Worm (Caenorhabditis elegans) whole organism, L1 larva: Measurements from ENCODE around the gene F40E10.5.

Experiments
- ama-1 ChIP-seq: fragments of 150-350 bp; optimal IDR thresholded peaks from 2 replicates; lab custom pipeline; 2014
- ceh-82 ChIP-seq, 3 experiments: fragments of 150-350 bp in 1 of 3; sonication (generic microtip) in 2 of 3; optimal IDR thresholded peaks; 2 replicates each; lab custom pipeline; 2014 to 2017; ENCODE audit warnings: missing biosample characterization in 3 of 3, missing genetic modification characterization in 3 of 3
- efl-1 ChIP-seq, 4 experiments: fragments of 150-350 bp; optimal IDR thresholded peaks in 3 of 4; peaks in 1 of 4; 1 replicate in 1 of 4; 2 replicates in 3 of 4; lab custom pipeline; 2014; ENCODE audit warnings: missing biosample characterization in 2 of 4, missing genetic modification characterization in 2 of 4, missing genetic modification reagents in 2 of 4
- nhr-28 ChIP-seq: fragments of 150-350 bp; optimal IDR thresholded peaks from 2 replicates; lab custom pipeline; 2014; ENCODE audit warnings: missing biosample characterization, missing genetic modification characterization
- nhr-76 ChIP-seq: sonication (generic microtip); optimal IDR thresholded peaks from 2 replicates; lab custom pipeline; 2017; ENCODE audit warnings: missing biosample characterization, missing genetic modification characterization
- nhr-77 ChIP-seq: fragments of 150-350 bp; optimal IDR thresholded peaks from 2 replicates; lab custom pipeline; 2014; ENCODE audit warnings: missing biosample characterization, missing genetic modification characterization

DNA sequence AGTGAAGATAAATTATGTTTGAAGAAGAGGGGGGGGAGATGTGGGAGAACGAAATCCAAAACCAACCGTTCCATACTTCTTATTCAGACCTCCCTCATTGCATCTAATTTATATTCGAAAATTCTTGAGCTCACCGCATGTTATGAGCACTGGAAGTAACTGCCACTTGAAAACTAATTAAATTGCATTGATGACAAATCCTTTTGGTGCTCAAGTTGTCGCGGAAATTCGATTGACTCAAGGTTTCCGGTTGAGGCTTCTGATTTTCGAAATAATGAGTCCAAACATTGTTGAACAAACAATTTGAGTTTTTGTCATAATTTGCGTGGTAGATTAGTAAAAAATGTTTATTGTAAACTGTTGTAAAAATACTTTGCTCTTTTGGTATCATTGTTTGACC is 49.5 kb upstream of the F40E10.5 start:
- TF ChIP-seq ama-1 (lab: Kevin White, UChicago) (no peak), nhr-28 (tag; lab: Kevin White, UChicago) (no peak), nhr-76 (tag; lab: Kevin White, UChicago) (no peak), nhr-77 (tag; lab: Kevin White, UChicago) (no peak), ceh-82 (tag; optimal IDR thresholded peaks at IDR 0.05; lab: Kevin White, UChicago) (no peak), efl-1 (optimal IDR thresholded peaks at IDR 0.05; lab: Kevin White, UChicago) (no peak), efl-1 (GFP tag; optimal IDR thresholded peaks at IDR 0.05 in 1 of 2; lab: Kevin White, UChicago) (no peak)
